Worm (Caenorhabditis elegans) whole organism, late embryonic: ENCODE data around the gene sra-11.

Experiments
- ceh-30 ChIP-seq: fragments of 150-350 bp; optimal IDR thresholded peaks from 2 replicates; lab custom pipeline; 2014; ENCODE audit warnings: missing biosample characterization, missing genetic modification characterization
- hlh-15 ChIP-seq: sonication (generic microtip); optimal IDR thresholded peaks from 2 replicates; lab custom pipeline; 2016; ENCODE audit warnings: missing genetic modification characterization, missing compliant biosample characterization
- pqm-1 ChIP-seq: sonication (generic microtip); optimal IDR thresholded peaks from 2 replicates; lab custom pipeline; 2016; ENCODE audit warnings: missing genetic modification characterization, missing compliant biosample characterization
- zip-5 ChIP-seq: sonication (generic microtip); optimal IDR thresholded peaks from 2 replicates; lab custom pipeline; 2016; ENCODE audit warnings: missing genetic modification characterization, missing compliant biosample characterization

DNA sequence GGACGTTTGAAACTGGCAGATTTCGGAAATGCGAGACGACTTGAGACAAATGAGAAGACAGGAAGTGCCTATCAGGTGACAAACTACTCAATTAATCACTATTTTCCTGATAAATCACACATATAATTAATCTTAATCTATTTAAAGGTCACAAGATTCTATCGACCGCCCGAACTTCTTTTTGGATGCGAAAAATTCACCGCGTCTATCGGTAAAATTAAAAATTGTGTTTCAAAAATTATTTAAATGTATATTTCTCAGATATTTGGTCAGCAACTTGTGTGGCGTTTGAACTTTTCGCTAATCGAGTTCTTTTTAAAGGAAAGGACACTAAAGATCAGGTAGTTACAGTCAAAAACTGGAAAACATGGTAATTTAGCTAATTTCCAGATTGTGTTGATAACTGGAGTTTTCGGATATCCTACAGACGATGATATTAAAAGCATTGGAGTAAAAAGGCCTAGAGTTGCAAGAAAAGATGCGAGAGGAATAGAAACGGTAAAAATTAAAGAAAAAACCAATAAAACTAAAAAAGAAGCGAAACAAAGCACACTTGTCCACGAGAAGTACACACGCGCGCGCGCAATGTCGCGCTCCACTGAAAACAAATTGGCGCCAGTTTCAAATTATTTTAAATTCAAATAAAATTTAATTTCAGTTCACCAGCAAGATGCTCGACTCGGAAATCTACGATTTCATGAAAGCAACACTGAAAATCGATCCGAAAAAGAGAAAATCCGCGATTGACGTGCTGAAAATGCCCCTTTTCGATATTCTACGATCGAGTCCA lies 38.3 kb upstream of the sra-11 start:
- no peak for TF ChIP-seq pqm-1 (tag; lab: Kevin White, UChicago)
- TF ChIP-seq zip-5 (tag; lab: Kevin White, UChicago) = no peak
- no peak for TF ChIP-seq hlh-15 (tag; lab: Kevin White, UChicago)
- TF ChIP-seq ceh-30 (tag; lab: Kevin White, UChicago) = no peak
